Fruit fly (Drosophila melanogaster) whole organism, embryonic: ENCODE measurements around the gene CG11147.
A peak's percentile ranks its signal among the peaks of the same experiment; 100 is the strongest.

Source experiments
- CG10431 ChIP-seq: fragments of 200-800 bp; sonication (Bioruptor generic); optimal IDR thresholded peaks from 3 replicates; lab custom pipeline; 2018; ENCODE audit warnings: missing biosample characterization, mild to moderate bottlenecking, missing genetic modification characterization
- CG10565 ChIP-seq: fragments of 200-800 bp; sonication (Bioruptor generic); optimal IDR thresholded peaks from 3 replicates; lab custom pipeline; 2016; ENCODE audit warnings: missing biosample characterization, mild to moderate bottlenecking, missing genetic modification characterization
- CG10979 ChIP-seq: fragments of 200-800 bp; sonication (Bioruptor generic); optimal IDR thresholded peaks from 2 replicates; lab custom pipeline; 2018; ENCODE audit warnings: missing biosample characterization, mild to moderate bottlenecking, missing genetic modification characterization, moderate library complexity
- CG11504 ChIP-seq: fragments of 200-800 bp; sonication (Bioruptor generic); optimal IDR thresholded peaks from 3 replicates; lab custom pipeline; 2019; ENCODE audit warnings: missing biosample characterization, mild to moderate bottlenecking, missing genetic modification characterization, moderate library complexity
- CG12219 ChIP-seq: fragments of 200-800 bp; sonication (Bioruptor generic); optimal IDR thresholded peaks from 3 replicates; lab custom pipeline; 2018; ENCODE audit warnings: missing biosample characterization, mild to moderate bottlenecking, missing genetic modification characterization
- CG12744 ChIP-seq: fragments of 200-800 bp; sonication (Bioruptor generic); optimal IDR thresholded peaks from 2 replicates; lab custom pipeline; 2016; ENCODE audit warnings: missing biosample characterization, missing genetic modification characterization
- CG12769 ChIP-seq: fragments of 200-800 bp; sonication (Bioruptor generic); optimal IDR thresholded peaks from 2 replicates; lab custom pipeline; 2019; ENCODE audit warnings: missing biosample characterization, mild to moderate bottlenecking, missing genetic modification characterization, moderate library complexity
- CG14710 ChIP-seq: fragments of 200-800 bp; sonication (Bioruptor generic); optimal IDR thresholded peaks from 3 replicates; lab custom pipeline; 2019; ENCODE audit warnings: missing biosample characterization, mild to moderate bottlenecking, missing genetic modification characterization, moderate library complexity
- CG16813 ChIP-seq: fragments of 200-800 bp; sonication (Bioruptor generic); IDR thresholded peaks from 3 replicates; pipeline ENCODE4 v1.3.6; 2022; ENCODE audit warnings: missing biosample characterization, missing genetic modification characterization; ENCODE audit not compliant: partially characterized antibody
- CG17802 ChIP-seq: fragments of 200-800 bp; sonication (Bioruptor generic); optimal IDR thresholded peaks from 2 replicates; lab custom pipeline; 2018; ENCODE audit warnings: missing biosample characterization, mild to moderate bottlenecking, missing genetic modification characterization, moderate library complexity
- CG2712 ChIP-seq: fragments of 200-800 bp; optimal IDR thresholded peaks from 3 replicates; lab custom pipeline; 2019; ENCODE audit warnings: missing biosample characterization, mild to moderate bottlenecking, missing genetic modification characterization, moderate library complexity
- CG32532 ChIP-seq: fragments of 200-800 bp; sonication (Bioruptor generic); IDR thresholded peaks from 2 replicates; pipeline ENCODE4 v1.3.6; 2022; ENCODE audit warnings: missing biosample characterization, missing genetic modification characterization
- CG3838 ChIP-seq: fragments of 200-800 bp; sonication (Bioruptor generic); optimal IDR thresholded peaks from 3 replicates; lab custom pipeline; 2016; ENCODE audit warnings: missing biosample characterization, missing genetic modification characterization
- CG4328 ChIP-seq: fragments of 200-800 bp; sonication (Bioruptor generic); optimal IDR thresholded peaks from 3 replicates; lab custom pipeline; 2017; ENCODE audit warnings: missing biosample characterization, missing genetic modification reagents, missing genetic modification characterization
- CG4404 ChIP-seq: fragments of 200-800 bp; sonication (Bioruptor generic); IDR thresholded peaks from 2 replicates; pipeline ENCODE4 v1.3.6; 2022; ENCODE audit warnings: missing biosample characterization, missing genetic modification characterization
- CG4424 ChIP-seq: fragments of 200-800 bp; sonication (Bioruptor generic); optimal IDR thresholded peaks from 3 replicates; lab custom pipeline; 2016; ENCODE audit warnings: missing biosample characterization, missing genetic modification characterization
- CG7987 ChIP-seq: fragments of 200-800 bp; sonication (Bioruptor generic); optimal IDR thresholded peaks from 2 replicates; lab custom pipeline; 2018; ENCODE audit warnings: missing biosample characterization, mild to moderate bottlenecking, missing genetic modification characterization, moderate library complexity
- CG8290 ChIP-seq, 3 experiments: fragments of 200-800 bp; sonication (Bioruptor generic); optimal IDR thresholded peaks; 2 replicates each; lab custom pipeline; 2016 to 2019; ENCODE audit warnings: missing biosample characterization in 3 of 3, missing genetic modification characterization in 3 of 3, mild to moderate bottlenecking in 2 of 3, moderate library complexity in 1 of 3
- HLHmδ ChIP-seq: fragments of 200-800 bp; sonication (Bioruptor generic); optimal IDR thresholded peaks from 2 replicates; lab custom pipeline; 2018; ENCODE audit warnings: missing biosample characterization, mild to moderate bottlenecking, missing genetic modification characterization, moderate library complexity
- Mad ChIP-seq: fragments of 200-800 bp; sonication (Bioruptor generic); optimal IDR thresholded peaks from 2 replicates; lab custom pipeline; 2016; ENCODE audit warnings: missing biosample characterization, missing genetic modification characterization
- Med ChIP-seq: fragments of 200-800 bp; sonication (Bioruptor generic); peaks from one replicate; lab custom pipeline; 2016; ENCODE audit warnings: missing biosample characterization, missing genetic modification characterization, mild to moderate bottlenecking, inconsistent platforms, moderate library complexity
- Mrtf ChIP-seq: fragments of 200-800 bp; sonication (Bioruptor generic); IDR thresholded peaks from 3 replicates; pipeline ENCODE4 v1.3.6; 2022; ENCODE audit warnings: missing biosample characterization, missing genetic modification characterization
- Nf-YA ChIP-seq: fragments of 200-800 bp; sonication (Bioruptor generic); IDR thresholded peaks from 2 replicates; pipeline ENCODE4 v1.3.6; 2022; ENCODE audit warnings: missing biosample characterization, missing genetic modification characterization
- Rfx ChIP-seq: fragments of 200-800 bp; sonication (Bioruptor generic); IDR thresholded peaks from 2 replicates; pipeline ENCODE4 v1.3.6; 2022; ENCODE audit warnings: missing biosample characterization, missing genetic modification characterization
- Scr ChIP-seq: fragments of 200-800 bp; sonication (Bioruptor generic); IDR thresholded peaks from 2 replicates; pipeline ENCODE4 v1.3.6; 2022; ENCODE audit warnings: missing biosample characterization, missing genetic modification characterization; ENCODE audit not compliant: partially characterized antibody
- abd-A ChIP-seq: fragments of 200-800 bp; sonication (Bioruptor generic); optimal IDR thresholded peaks from 3 replicates; lab custom pipeline; 2019; ENCODE audit warnings: missing biosample characterization, mild to moderate bottlenecking, missing genetic modification characterization, moderate library complexity
- amos ChIP-seq: fragments of 200-800 bp; sonication (Bioruptor generic); IDR thresholded peaks from 2 replicates; pipeline ENCODE4 v1.3.6; 2022; ENCODE audit warnings: missing biosample characterization, missing genetic modification characterization; ENCODE audit not compliant: partially characterized antibody
- bbx ChIP-seq: fragments of 200-800 bp; sonication (Bioruptor generic); IDR thresholded peaks from 2 replicates; pipeline ENCODE4 v1.3.6; 2022; ENCODE audit warnings: missing biosample characterization, missing genetic modification characterization; ENCODE audit not compliant: partially characterized antibody
- br ChIP-seq: fragments of >200 bp; optimal IDR thresholded peaks from 2 replicates; lab custom pipeline; 2017
- cas ChIP-seq: fragments of 200-800 bp; sonication (Bioruptor generic); IDR thresholded peaks from 2 replicates; pipeline ENCODE4 v1.3.6; 2022; ENCODE audit warnings: missing biosample characterization, missing genetic modification characterization
- fd64A ChIP-seq: fragments of 200-800 bp; sonication (Bioruptor generic); optimal IDR thresholded peaks from 3 replicates; lab custom pipeline; 2018; ENCODE audit warnings: missing biosample characterization, mild to moderate bottlenecking, missing genetic modification characterization
- gsb ChIP-seq: fragments of 200-800 bp; sonication (Bioruptor generic); IDR thresholded peaks from 2 replicates; pipeline ENCODE4 v1.3.6; 2022; ENCODE audit warnings: missing biosample characterization, missing genetic modification characterization
- ind ChIP-seq: fragments of 200-800 bp; sonication (Bioruptor generic); optimal IDR thresholded peaks from 3 replicates; lab custom pipeline; 2016; ENCODE audit warnings: missing biosample characterization, missing genetic modification characterization
- mam ChIP-seq: fragments of 200-800 bp; sonication (Bioruptor generic); optimal IDR thresholded peaks from 3 replicates; lab custom pipeline; 2016; ENCODE audit warnings: missing biosample characterization, missing genetic modification characterization
- ro ChIP-seq: fragments of 200-800 bp; sonication (Bioruptor generic); IDR thresholded peaks from 2 replicates; pipeline ENCODE4 v1.3.6; 2022; ENCODE audit warnings: missing biosample characterization, missing genetic modification characterization
- scrt ChIP-seq: fragments of 200-800 bp; sonication (Bioruptor generic); optimal IDR thresholded peaks from 2 replicates; lab custom pipeline; 2018; ENCODE audit warnings: missing biosample characterization, mild to moderate bottlenecking, missing genetic modification characterization, moderate library complexity
- sens-2 ChIP-seq: fragments of 200-800 bp; sonication (Bioruptor generic); IDR thresholded peaks from 2 replicates; pipeline ENCODE4 v1.3.6; 2022; ENCODE audit warnings: missing biosample characterization, missing genetic modification characterization
- sisA ChIP-seq: fragments of 200-800 bp; sonication (Bioruptor generic); IDR thresholded peaks from 2 replicates; pipeline ENCODE4 v1.3.6; 2022; ENCODE audit warnings: missing biosample characterization, missing genetic modification characterization
- slou ChIP-seq: fragments of 200-800 bp; sonication (Bioruptor generic); optimal IDR thresholded peaks from 3 replicates; lab custom pipeline; 2016; ENCODE audit warnings: missing biosample characterization, missing genetic modification characterization
- tna ChIP-seq: fragments of 200-800 bp; sonication (Bioruptor generic); IDR thresholded peaks from 2 replicates; pipeline ENCODE4 v1.3.6; 2022; ENCODE audit warnings: missing biosample characterization, missing genetic modification characterization; ENCODE audit not compliant: partially characterized antibody
- toy ChIP-seq: fragments of 200-800 bp; sonication (Bioruptor generic); IDR thresholded peaks from 2 replicates; pipeline ENCODE4 v1.3.6; 2022; ENCODE audit warnings: missing biosample characterization, missing genetic modification characterization
- zfh2 ChIP-seq: fragments of 200-800 bp; sonication (Bioruptor generic); optimal IDR thresholded peaks from 2 replicates; lab custom pipeline; 2016; ENCODE audit warnings: missing biosample characterization, missing genetic modification characterization

The CG11147 gene

dm6 chr2L:5781181-5781580 is 40.1 kb upstream of the CG11147 start (continued):
- TF ChIP-seq Mad (GFP tag; lab: Kevin White, UChicago) (no peak), CG12744 (GFP tag; lab: Kevin White, UChicago) (no peak), CG4328 (GFP tag; lab: Kevin White, UChicago) (no peak), zfh2 (no peak), CG12219 (GFP tag; lab: Kevin White, UChicago) (no peak), bbx (peak; percentile 44; the same call in 1 of the 2 replicates), CG10565 (GFP tag; lab: Kevin White, UChicago) (no peak), CG32532 (GFP tag; lab: Robert Waterston, UW) (no peak), CG10431 (GFP tag; lab: Kevin White, UChicago) (no peak), tna (GFP tag; lab: Robert Waterston, UW) (peak; percentile 78), CG17802 (no peak), scrt (GFP tag; lab: Kevin White, UChicago) (no peak), fd64A (GFP tag; lab: Kevin White, UChicago) (no peak), mam (no peak), CG12769 (peak; percentile 31), CG4404 (no peak), sens-2 (GFP tag; lab: Robert Waterston, UW) (no peak), CG11504 (tag; lab: Kevin White, UChicago) (no peak), ind (GFP tag; lab: Kevin White, UChicago) (peak; percentile 10), gsb (no peak), Scr (GFP tag; lab: Robert Waterston, UW) (peak; percentile 45; the same call in 1 of the 2 replicates), CG16813 (GFP tag; lab: Robert Waterston, UW) (peak; percentile 72), CG2712 (tag; lab: Kevin White, UChicago) (no peak), sisA (GFP tag; lab: Robert Waterston, UW) (peak; percentile 28; the same call in 1 of the 2 replicates), CG14710 (no peak), abd-A (tag; lab: Kevin White, UChicago) (no peak), HLHmδ (GFP tag; lab: Kevin White, UChicago) (no peak), Mrtf (GFP tag; lab: Robert Waterston, UW) (0 out of 3 replicates have a peak, but pooled peaks have one; percentile 10), Rfx (peak; percentile 49), amos (GFP tag; lab: Robert Waterston, UW) (peak; percentile 37), Nf-YA (GFP tag; lab: Robert Waterston, UW) (no peak), CG10979 (tag; lab: Kevin White, UChicago) (no peak), ro (GFP tag; lab: Robert Waterston, UW) (no peak), CG3838 (GFP tag; lab: Kevin White, UChicago) (no peak), cas (GFP tag; lab: Robert Waterston, UW) (no peak), br (no peak), slou (GFP tag; lab: Kevin White, UChicago) (no peak), CG8290 (GFP tag; optimal IDR thresholded peaks at IDR 0.05; lab: Kevin White, UChicago) (no peak), CG8290 (tag; optimal IDR thresholded peaks at IDR 0.05; lab: Kevin White, UChicago) (peak in 1 of 2 experiments; percentile 26), CG4424 (GFP tag; lab: Kevin White, UChicago) (no peak), Med (GFP tag; lab: Kevin White, UChicago) (peak; percentile 80), toy (no peak), CG7987 (GFP tag; lab: Kevin White, UChicago) (peak; percentile 1)
